Worm (Caenorhabditis elegans) whole organism, late embryonic: ENCODE data around the gene cox-15.

Source experiments
- C08G9.2 ChIP-seq: sonication (generic microtip); optimal IDR thresholded peaks from 2 replicates; lab custom pipeline; 2016; ENCODE audit warnings: mild to moderate bottlenecking, missing genetic modification characterization, moderate library complexity, missing compliant biosample characterization
- F13H6.1 ChIP-seq: sonication (generic microtip); optimal IDR thresholded peaks from 2 replicates; lab custom pipeline; 2016; ENCODE audit warnings: missing genetic modification characterization, missing compliant biosample characterization
- K02D7.2 ChIP-seq: sonication (generic microtip); optimal IDR thresholded peaks from 2 replicates; lab custom pipeline; 2017; ENCODE audit warnings: mild to moderate bottlenecking, missing genetic modification characterization, missing compliant biosample characterization
- K09A11.1 ChIP-seq: sonication (generic microtip); optimal IDR thresholded peaks from 2 replicates; lab custom pipeline; 2017; ENCODE audit warnings: antibody characterized with exemption, mild to moderate bottlenecking, missing genetic modification characterization, missing compliant biosample characterization; ENCODE audit not compliant: insufficient read depth
- T23F11.4 ChIP-seq: fragments of 200-800 bp; sonication (Bioruptor generic); optimal IDR thresholded peaks from 2 replicates; lab custom pipeline; 2018; ENCODE audit warnings: mild to moderate bottlenecking, missing genetic modification characterization, missing compliant biosample characterization
- ceh-18 ChIP-seq: sonication (generic microtip); optimal IDR thresholded peaks from 2 replicates; lab custom pipeline; 2016; ENCODE audit warnings: missing genetic modification characterization, missing compliant biosample characterization
- ceh-30 ChIP-seq: fragments of 150-350 bp; optimal IDR thresholded peaks from 2 replicates; lab custom pipeline; 2014; ENCODE audit warnings: missing biosample characterization, missing genetic modification characterization
- ceh-48 ChIP-seq: sonication (generic microtip); optimal IDR thresholded peaks from 2 replicates; lab custom pipeline; 2016; ENCODE audit warnings: missing genetic modification characterization, inconsistent platforms, missing compliant biosample characterization
- ceh-6 ChIP-seq: fragments of 200-800 bp; sonication (Bioruptor generic); optimal IDR thresholded peaks from 2 replicates; lab custom pipeline; 2018; ENCODE audit warnings: mild to moderate bottlenecking, missing genetic modification characterization, missing compliant biosample characterization
- ceh-9 ChIP-seq: sonication (generic microtip); optimal IDR thresholded peaks from 2 replicates; lab custom pipeline; 2016; ENCODE audit warnings: mild to moderate bottlenecking, missing genetic modification characterization, inconsistent platforms, missing compliant biosample characterization
- che-1 ChIP-seq: sonication (generic microtip); optimal IDR thresholded peaks from 2 replicates; lab custom pipeline; 2016; ENCODE audit warnings: mild to moderate bottlenecking, missing genetic modification characterization, missing compliant biosample characterization
- dmd-4 ChIP-seq: sonication (generic microtip); optimal IDR thresholded peaks from 2 replicates; lab custom pipeline; 2016; ENCODE audit warnings: borderline replicate concordance, missing genetic modification characterization, missing compliant biosample characterization
- elt-2 ChIP-seq: sonication (generic microtip); optimal IDR thresholded peaks from 2 replicates; lab custom pipeline; 2016; ENCODE audit warnings: missing genetic modification reagents, missing genetic modification characterization, missing compliant biosample characterization
- eyg-1 ChIP-seq: sonication (generic microtip); optimal IDR thresholded peaks from 2 replicates; lab custom pipeline; 2016; ENCODE audit warnings: missing genotype, missing genetic modification characterization, missing compliant biosample characterization
- fkh-6 ChIP-seq: sonication (generic microtip); optimal IDR thresholded peaks from 2 replicates; lab custom pipeline; 2016; ENCODE audit warnings: missing genetic modification characterization, missing compliant biosample characterization
- gmeb-2 ChIP-seq: sonication (generic microtip); optimal IDR thresholded peaks from 2 replicates; lab custom pipeline; 2016; ENCODE audit warnings: missing genetic modification characterization, inconsistent platforms, missing compliant biosample characterization
- hlh-15 ChIP-seq: sonication (generic microtip); optimal IDR thresholded peaks from 2 replicates; lab custom pipeline; 2016; ENCODE audit warnings: missing genetic modification characterization, missing compliant biosample characterization
- hlh-30 ChIP-seq: sonication (generic microtip); optimal IDR thresholded peaks from 2 replicates; lab custom pipeline; 2017; ENCODE audit warnings: antibody characterized with exemption, missing genetic modification characterization, missing compliant biosample characterization; ENCODE audit not compliant: insufficient read depth
- lim-6 ChIP-seq: sonication (generic microtip); optimal IDR thresholded peaks from 2 replicates; lab custom pipeline; 2016; ENCODE audit warnings: missing genetic modification characterization, missing compliant biosample characterization
- mec-3 ChIP-seq: sonication (generic microtip); optimal IDR thresholded peaks from 2 replicates; lab custom pipeline; 2016; ENCODE audit warnings: borderline replicate concordance, missing genetic modification characterization, missing compliant biosample characterization
- nhr-11 ChIP-seq: fragments of 150-350 bp; optimal IDR thresholded peaks from 2 replicates; lab custom pipeline; 2014; ENCODE audit warnings: missing biosample characterization, missing genetic modification characterization
- nhr-232 ChIP-seq: sonication (generic microtip); optimal IDR thresholded peaks from 2 replicates; lab custom pipeline; 2016; ENCODE audit warnings: missing genetic modification characterization, missing compliant biosample characterization
- npax-4 ChIP-seq: sonication (generic microtip); optimal IDR thresholded peaks from 2 replicates; lab custom pipeline; 2016; ENCODE audit warnings: missing genetic modification characterization, missing compliant biosample characterization
- odd-2 ChIP-seq: sonication (generic microtip); optimal IDR thresholded peaks from 2 replicates; lab custom pipeline; 2017; ENCODE audit warnings: antibody characterized with exemption, mild to moderate bottlenecking, missing genetic modification characterization, missing compliant biosample characterization
- pag-3 ChIP-seq: sonication (generic microtip); optimal IDR thresholded peaks from 2 replicates; lab custom pipeline; 2016; ENCODE audit warnings: missing compliant biosample characterization, missing genetic modification characterization, borderline replicate concordance
- pha-2 ChIP-seq: sonication (generic microtip); optimal IDR thresholded peaks from 2 replicates; lab custom pipeline; 2017; ENCODE audit warnings: mild to moderate bottlenecking, missing genetic modification characterization, missing compliant biosample characterization
- pha-4 ChIP-seq: fragments of 150-350 bp; optimal IDR thresholded peaks from 2 replicates; lab custom pipeline; 2018; ENCODE audit warnings: missing biosample characterization, missing genetic modification reagents, missing genetic modification characterization
- pqm-1 ChIP-seq: sonication (generic microtip); optimal IDR thresholded peaks from 2 replicates; lab custom pipeline; 2016; ENCODE audit warnings: missing genetic modification characterization, missing compliant biosample characterization
- pros-1 ChIP-seq: fragments of 150-350 bp; optimal IDR thresholded peaks from 2 replicates; lab custom pipeline; 2014; ENCODE audit warnings: missing biosample characterization, missing genetic modification reagents, missing genetic modification characterization
- rnt-1 ChIP-seq: sonication (generic microtip); optimal IDR thresholded peaks from 2 replicates; lab custom pipeline; 2016; ENCODE audit warnings: missing genetic modification characterization, missing compliant biosample characterization
- sdc-2 ChIP-seq: sonication (generic microtip); optimal IDR thresholded peaks from 2 replicates; lab custom pipeline; 2016; ENCODE audit warnings: missing genotype, missing genetic modification characterization, missing compliant biosample characterization
- tbx-2 ChIP-seq: sonication (generic microtip); optimal IDR thresholded peaks from 2 replicates; lab custom pipeline; 2016; ENCODE audit warnings: missing genetic modification characterization, missing compliant biosample characterization
- tbx-7 ChIP-seq: sonication (generic microtip); optimal IDR thresholded peaks from 2 replicates; lab custom pipeline; 2016; ENCODE audit warnings: missing genotype, missing genetic modification characterization, missing compliant biosample characterization
- ttx-3 ChIP-seq: sonication (generic microtip); optimal IDR thresholded peaks from 2 replicates; lab custom pipeline; 2016; ENCODE audit warnings: missing genetic modification reagents, missing genetic modification characterization, missing compliant biosample characterization
- unc-3 ChIP-seq, 2 experiments: fragments of 200-800 bp in 1 of 2; sonication (Bioruptor generic) in 1 of 2; sonication (generic microtip) in 1 of 2; conservative IDR thresholded peaks in 1 of 2; optimal IDR thresholded peaks in 1 of 2; 2 replicates each; pipeline versions ENCODE4 v1.3.6 to Lab custom; 2016 to 2022; ENCODE audit warnings: missing compliant biosample characterization in 2 of 2, missing genetic modification characterization in 2 of 2, missing genetic modification reagents in 1 of 2
- unc-55 ChIP-seq: sonication (generic microtip); optimal IDR thresholded peaks from 2 replicates; lab custom pipeline; 2017; ENCODE audit warnings: missing biosample characterization, missing genetic modification reagents, missing genetic modification characterization
- unc-86 ChIP-seq: sonication (generic microtip); optimal IDR thresholded peaks from 2 replicates; lab custom pipeline; 2016; ENCODE audit warnings: missing genetic modification characterization, missing compliant biosample characterization
- zip-5 ChIP-seq: sonication (generic microtip); optimal IDR thresholded peaks from 2 replicates; lab custom pipeline; 2016; ENCODE audit warnings: missing genetic modification characterization, missing compliant biosample characterization

Gene cox-15

DNA sequence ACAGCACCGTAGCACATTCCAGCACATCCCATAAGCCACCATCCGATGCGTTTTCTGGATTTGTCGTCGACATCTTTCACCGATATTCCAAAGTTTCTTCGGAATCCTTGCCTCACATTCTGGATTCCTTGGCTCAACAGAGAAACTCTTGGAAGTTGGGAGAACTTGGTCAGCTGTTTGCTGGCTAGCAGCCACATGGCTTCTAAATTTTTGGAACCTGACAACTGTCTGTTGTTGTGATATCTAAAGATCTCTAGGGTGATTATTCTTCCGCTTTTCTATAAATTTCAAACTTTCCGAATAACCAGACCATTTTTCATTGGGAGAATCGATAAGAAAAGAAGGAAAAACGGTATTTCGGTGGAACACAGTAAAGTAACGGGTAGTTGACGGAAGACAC is at the start of gene cox-15:
Gene cox-15 (minus strand): TSS at position 202 of the 400 bp plus-strand sequence.
- TF ChIP-seq che-1 (tag; lab: Kevin White, UChicago) (no peak), pha-2 (tag; lab: Kevin White, UChicago) (no peak), ceh-48 (tag; lab: Kevin White, UChicago) (no peak), odd-2 (tag; lab: Kevin White, UChicago) (no peak), nhr-11 (no peak), zip-5 (tag; lab: Kevin White, UChicago) (no peak), pag-3 (tag; lab: Kevin White, UChicago) (no peak), eyg-1 (tag; lab: Kevin White, UChicago) (no peak), hlh-15 (tag; lab: Kevin White, UChicago) (no peak)

DNA sequence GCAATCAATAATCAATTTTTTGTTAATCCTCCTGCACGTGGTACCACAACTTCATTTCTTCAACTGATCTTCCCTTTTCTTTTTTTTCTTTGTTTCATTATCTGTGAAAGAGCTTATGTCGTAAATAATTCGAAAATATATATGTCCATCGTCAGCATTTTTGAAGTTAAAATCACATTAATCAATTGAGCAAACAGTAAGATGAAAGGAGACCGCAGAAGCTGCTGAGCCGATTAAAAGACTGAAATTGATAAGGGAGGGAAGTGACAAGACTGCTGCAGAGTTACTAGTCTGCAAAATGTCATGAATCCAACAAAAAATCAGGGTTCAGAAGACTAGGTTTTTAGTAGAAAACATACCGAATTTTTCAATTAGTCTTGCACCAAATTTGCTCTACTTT is 49.1 kb upstream of the cox-15 start:
- no peak for TF ChIP-seq ceh-18
- TF ChIP-seq ttx-3 (tag; lab: Kevin White, UChicago) = no peak
- no peak for TF ChIP-seq tbx-7
- TF ChIP-seq hlh-30 (tag; lab: Kevin White, UChicago) = no peak
- TF ChIP-seq F13H6.1 (tag; lab: Kevin White, UChicago) = no peak
- TF ChIP-seq pqm-1 (tag; lab: Kevin White, UChicago) = no peak
- no peak for TF ChIP-seq pag-3 (tag; lab: Kevin White, UChicago)
- no peak for TF ChIP-seq tbx-2 (tag; lab: Kevin White, UChicago)
- no peak for TF ChIP-seq dmd-4 (tag; lab: Kevin White, UChicago)
- TF ChIP-seq gmeb-2 (tag; lab: Kevin White, UChicago) = no peak
- no peak for TF ChIP-seq lim-6 (tag; lab: Kevin White, UChicago)

ce11 chrII:11283013-11283412 is 48.3 kb upstream of the cox-15 start:
- TF ChIP-seq ceh-18 (no peak), pha-4 (no peak), fkh-6 (tag; lab: Kevin White, UChicago) (no peak), ceh-9 (tag; lab: Kevin White, UChicago) (no peak), pag-3 (tag; lab: Kevin White, UChicago) (no peak), ceh-6 (GFP tag; lab: Kevin White, UChicago) (no peak), K02D7.2 (no peak), che-1 (tag; lab: Kevin White, UChicago) (no peak), tbx-2 (tag; lab: Kevin White, UChicago) (peak; percentile 6), C08G9.2 (no peak), unc-55 (GFP tag; lab: Kevin White, UChicago) (peak; percentile 28)

DNA sequence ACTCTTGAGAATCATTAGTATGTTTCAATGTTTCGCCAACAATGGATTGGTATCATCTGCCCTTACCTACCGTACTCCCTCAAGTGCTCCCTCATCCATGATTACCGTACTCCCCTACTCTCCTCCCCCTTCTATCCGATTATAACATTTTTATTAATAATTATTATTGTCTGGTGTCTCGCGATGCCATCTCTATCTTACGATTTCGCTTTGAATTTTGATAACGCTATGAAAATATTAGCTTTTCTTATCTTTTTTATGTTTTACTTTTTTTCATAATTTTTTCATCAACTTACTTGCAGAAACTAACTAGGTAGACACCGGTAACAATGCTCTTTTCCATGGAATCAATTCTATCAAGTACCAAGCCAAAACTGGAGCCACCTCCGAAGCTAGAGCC is 46.9 kb upstream of the cox-15 start, which contains the start of gene unc-130:
Gene unc-130 (plus strand): TSS at position 301 of the 400 bp plus-strand sequence.
- no peak for TF ChIP-seq dmd-4 (tag; lab: Kevin White, UChicago)
- TF ChIP-seq elt-2 (tag; lab: Kevin White, UChicago) = no peak
- TF ChIP-seq gmeb-2 (tag; lab: Kevin White, UChicago) = no peak
- TF ChIP-seq odd-2 (tag; lab: Kevin White, UChicago) = no peak
- TF ChIP-seq T23F11.4 = no peak
- no peak for TF ChIP-seq hlh-30 (tag; lab: Kevin White, UChicago)
- TF ChIP-seq unc-86 (tag; lab: Kevin White, UChicago) = no peak
- no peak for TF ChIP-seq ceh-30 (tag; lab: Kevin White, UChicago)
- no peak for TF ChIP-seq npax-4
- TF ChIP-seq unc-3 (GFP tag; conservative IDR thresholded peaks at IDR 0.05; lab: Robert Waterston, UW) = no peak
- TF ChIP-seq unc-3 (tag; optimal IDR thresholded peaks at IDR 0.05; lab: Kevin White, UChicago) = no peak
- no peak for TF ChIP-seq pha-2 (tag; lab: Kevin White, UChicago)
- no peak for TF ChIP-seq K09A11.1 (tag; lab: Kevin White, UChicago)
- TF ChIP-seq lim-6 (tag; lab: Kevin White, UChicago) = no peak
- TF ChIP-seq pros-1 (tag; lab: Kevin White, UChicago) = no peak
- TF ChIP-seq sdc-2 (tag; lab: Kevin White, UChicago) = no peak
- TF ChIP-seq fkh-6 (tag; lab: Kevin White, UChicago) = no peak
- TF ChIP-seq pqm-1 (tag; lab: Kevin White, UChicago) = no peak
- TF ChIP-seq rnt-1 (tag; lab: Kevin White, UChicago) = no peak
- no peak for TF ChIP-seq mec-3 (tag; lab: Kevin White, UChicago)
- no peak for TF ChIP-seq nhr-232 (tag; lab: Kevin White, UChicago)
